Fruit fly (Drosophila melanogaster) whole organism: ENCODE data around the gene CG33061.

ENCODE experiments used
- CG8478 ChIP-seq: fragments of >200 bp; optimal IDR thresholded peaks from 2 replicates; lab custom pipeline; 2018; ENCODE audit warnings: inconsistent platforms
- psq ChIP-seq: fragments of >200 bp; optimal IDR thresholded peaks from 2 replicates; lab custom pipeline; 2017

- TF ChIP-seq CG8478 (lab: Kevin White, UChicago): no peak
- no peak for TF ChIP-seq psq (lab: Kevin White, UChicago)
Measured at dm6 chr3L:16357860-16358259, 28.3 kb downstream of the CG33061 start.
